Worm (Caenorhabditis elegans) whole organism, L3 larva: ENCODE measurements around the gene Y41D4A.4.

ENCODE experiments used
- R02D3.7 ChIP-seq: fragments of 150-350 bp; optimal IDR thresholded peaks from 2 replicates; lab custom pipeline; 2014; ENCODE audit warnings: missing biosample characterization, missing genetic modification characterization
- ZK546.5 ChIP-seq: sonication (generic microtip); optimal IDR thresholded peaks from 2 replicates; lab custom pipeline; 2017; ENCODE audit warnings: missing biosample characterization, missing genetic modification characterization
- aly-2 ChIP-seq: fragments of 150-350 bp; optimal IDR thresholded peaks from 2 replicates; lab custom pipeline; 2014; ENCODE audit warnings: missing biosample characterization, missing genetic modification characterization
- ama-1 ChIP-seq: fragments of 150-350 bp; optimal IDR thresholded peaks from 2 replicates; lab custom pipeline; 2018
- ceh-16 ChIP-seq: sonication (generic microtip); optimal IDR thresholded peaks from 2 replicates; lab custom pipeline; 2017; ENCODE audit warnings: missing biosample characterization, missing genetic modification characterization
- ceh-28 ChIP-seq: fragments of 150-350 bp; optimal IDR thresholded peaks from 2 replicates; lab custom pipeline; 2014; ENCODE audit warnings: missing biosample characterization, missing genetic modification reagents, missing genetic modification characterization
- ceh-82 ChIP-seq: fragments of 150-350 bp; optimal IDR thresholded peaks from 2 replicates; lab custom pipeline; 2014; ENCODE audit warnings: missing biosample characterization, missing genetic modification characterization
- ceh-9 ChIP-seq: sonication (generic microtip); optimal IDR thresholded peaks from 2 replicates; lab custom pipeline; 2018; ENCODE audit warnings: missing biosample characterization, missing genetic modification characterization
- daf-12 ChIP-seq: fragments of 150-350 bp; optimal IDR thresholded peaks from 2 replicates; lab custom pipeline; 2014; ENCODE audit warnings: missing biosample characterization, missing genetic modification reagents, missing genetic modification characterization
- egl-27 ChIP-seq: sonication (generic microtip); optimal IDR thresholded peaks from 4 replicates; lab custom pipeline; 2017; ENCODE audit warnings: missing biosample characterization, missing genetic modification reagents, missing genetic modification characterization
- egl-5 ChIP-seq: fragments of 150-350 bp; optimal IDR thresholded peaks from 2 replicates; lab custom pipeline; 2017; ENCODE audit warnings: missing biosample characterization, missing genetic modification reagents, missing genetic modification characterization, inconsistent platforms
- elt-1 ChIP-seq: fragments of 150-350 bp; optimal IDR thresholded peaks from 2 replicates; lab custom pipeline; 2014; ENCODE audit warnings: missing biosample characterization, missing genetic modification characterization
- elt-2 ChIP-seq: sonication (generic microtip); optimal IDR thresholded peaks from 2 replicates; lab custom pipeline; 2016; ENCODE audit warnings: missing genetic modification reagents, mild to moderate bottlenecking, missing genetic modification characterization, missing compliant biosample characterization
- elt-3 ChIP-seq, 3 experiments: fragments of 150-350 bp in 1 of 3; sonication (generic microtip) in 2 of 3; optimal IDR thresholded peaks; 2 replicates in 2 of 3; 4 replicates in 1 of 3; lab custom pipeline; 2014 to 2017; ENCODE audit warnings: missing biosample characterization in 3 of 3, missing genetic modification characterization in 3 of 3
- eor-1 ChIP-seq, 2 experiments: fragments of 150-350 bp; optimal IDR thresholded peaks; 2 replicates each; lab custom pipeline; 2014 to 2018; ENCODE audit warnings: missing biosample characterization in 2 of 2, missing genetic modification characterization in 2 of 2
- fkh-10 ChIP-seq: sonication (generic microtip); optimal IDR thresholded peaks from 2 replicates; lab custom pipeline; 2017; ENCODE audit warnings: missing biosample characterization, missing genetic modification reagents, missing genetic modification characterization
- fkh-2 ChIP-seq: fragments of 150-350 bp; optimal IDR thresholded peaks from 2 replicates; lab custom pipeline; 2014; ENCODE audit warnings: missing biosample characterization, missing genetic modification reagents, missing genetic modification characterization
- fos-1 ChIP-seq: fragments of 150-350 bp; optimal IDR thresholded peaks from 2 replicates; lab custom pipeline; 2014; ENCODE audit warnings: missing biosample characterization, missing genetic modification characterization
- hmg-11 ChIP-seq: sonication (generic microtip); optimal IDR thresholded peaks from 2 replicates; lab custom pipeline; 2016; ENCODE audit warnings: missing genetic modification characterization, missing compliant biosample characterization
- jun-1 ChIP-seq: fragments of 150-350 bp; optimal IDR thresholded peaks from 2 replicates; lab custom pipeline; 2014; ENCODE audit warnings: missing biosample characterization, missing genetic modification reagents, missing genetic modification characterization
- lin-15B ChIP-seq: fragments of 150-350 bp; optimal IDR thresholded peaks from 2 replicates; lab custom pipeline; 2014; ENCODE audit warnings: missing biosample characterization, missing genetic modification characterization
- lin-39 ChIP-seq: fragments of 150-350 bp; optimal IDR thresholded peaks from 2 replicates; lab custom pipeline; 2018; ENCODE audit warnings: missing biosample characterization, missing genetic modification reagents, missing genetic modification characterization
- lsy-12 ChIP-seq: sonication (generic microtip); optimal IDR thresholded peaks from 2 replicates; lab custom pipeline; 2016; ENCODE audit warnings: mild to moderate bottlenecking, missing genetic modification characterization, missing compliant biosample characterization
- mdl-1 ChIP-seq: fragments of 150-350 bp; optimal IDR thresholded peaks from 2 replicates; lab custom pipeline; 2014; ENCODE audit warnings: missing biosample characterization, missing genetic modification characterization
- mml-1 ChIP-seq: fragments of 150-350 bp; sonication (generic microtip); optimal IDR thresholded peaks from 3 replicates; lab custom pipeline; 2014; ENCODE audit warnings: missing biosample characterization, missing genetic modification characterization
- nfya-1 ChIP-seq: sonication (generic microtip); optimal IDR thresholded peaks from 2 replicates; lab custom pipeline; 2017; ENCODE audit warnings: missing genetic modification characterization, mild to moderate bottlenecking, missing compliant biosample characterization, antibody characterized with exemption, moderate library complexity; ENCODE audit not compliant: insufficient read depth
- nhr-11 ChIP-seq: fragments of 150-350 bp; optimal IDR thresholded peaks from 2 replicates; lab custom pipeline; 2014; ENCODE audit warnings: missing biosample characterization, missing genetic modification characterization
- nhr-12 ChIP-seq: fragments of 150-350 bp; optimal IDR thresholded peaks from 2 replicates; lab custom pipeline; 2014; ENCODE audit warnings: missing biosample characterization, missing genetic modification characterization
- nhr-23 ChIP-seq: fragments of 150-350 bp; optimal IDR thresholded peaks from 2 replicates; lab custom pipeline; 2014; ENCODE audit warnings: missing biosample characterization, missing genetic modification reagents, missing genetic modification characterization
- nhr-237 ChIP-seq: fragments of 150-350 bp; optimal IDR thresholded peaks from 2 replicates; lab custom pipeline; 2014; ENCODE audit warnings: missing biosample characterization, missing genetic modification characterization
- nhr-25 ChIP-seq: sonication (generic microtip); optimal IDR thresholded peaks from 2 replicates; lab custom pipeline; 2017; ENCODE audit warnings: missing biosample characterization, missing genetic modification characterization
- nhr-28 ChIP-seq: fragments of 150-350 bp; optimal IDR thresholded peaks from 2 replicates; lab custom pipeline; 2014; ENCODE audit warnings: missing biosample characterization, missing genetic modification characterization
- nhr-43 ChIP-seq: sonication (generic microtip); optimal IDR thresholded peaks from 2 replicates; lab custom pipeline; 2016; ENCODE audit warnings: mild to moderate bottlenecking, missing genetic modification characterization, missing compliant biosample characterization; ENCODE audit not compliant: poor library complexity, severe bottlenecking
- nhr-67 ChIP-seq: fragments of 150-350 bp; optimal IDR thresholded peaks from 2 replicates; lab custom pipeline; 2014; ENCODE audit warnings: missing biosample characterization, missing genetic modification characterization
- nhr-76 ChIP-seq: fragments of 150-350 bp; sonication (generic microtip); optimal IDR thresholded peaks from 5 replicates; lab custom pipeline; 2014; ENCODE audit warnings: missing biosample characterization, missing genetic modification characterization
- nhr-77 ChIP-seq: fragments of 150-350 bp; optimal IDR thresholded peaks from 2 replicates; lab custom pipeline; 2014; ENCODE audit warnings: missing biosample characterization, missing genetic modification characterization
- pha-4 ChIP-seq: fragments of 150-350 bp; optimal IDR thresholded peaks from 2 replicates; lab custom pipeline; 2014; ENCODE audit warnings: missing biosample characterization, missing genetic modification reagents, missing genetic modification characterization
- pqm-1 ChIP-seq: fragments of 150-350 bp; optimal IDR thresholded peaks from 2 replicates; lab custom pipeline; 2017; ENCODE audit warnings: missing biosample characterization, missing genetic modification characterization, inconsistent platforms
- sea-2 ChIP-seq: fragments of 150-350 bp; sonication (generic microtip); optimal IDR thresholded peaks from 4 replicates; lab custom pipeline; 2014; ENCODE audit warnings: missing biosample characterization, missing genetic modification reagents, missing genetic modification characterization
- skn-1 ChIP-seq: fragments of 150-350 bp; optimal IDR thresholded peaks from 2 replicates; lab custom pipeline; 2014; ENCODE audit warnings: missing biosample characterization, missing genetic modification characterization
- snpc-4 ChIP-seq: fragments of 150-350 bp; optimal IDR thresholded peaks from 2 replicates; lab custom pipeline; 2014; ENCODE audit warnings: missing biosample characterization, missing genetic modification characterization
- tbx-2 ChIP-seq: sonication (generic microtip); optimal IDR thresholded peaks from 2 replicates; lab custom pipeline; 2016; ENCODE audit warnings: mild to moderate bottlenecking, missing genetic modification characterization, missing compliant biosample characterization
- unc-39 ChIP-seq: sonication (generic microtip); optimal IDR thresholded peaks from 4 replicates; lab custom pipeline; 2017; ENCODE audit warnings: missing biosample characterization, missing genetic modification characterization
- unc-62 ChIP-seq: fragments of 150-350 bp; sonication (generic microtip); optimal IDR thresholded peaks from 4 replicates; lab custom pipeline; 2014; ENCODE audit warnings: missing biosample characterization, missing genetic modification reagents, missing genetic modification characterization
- zag-1 ChIP-seq: fragments of 150-350 bp; optimal IDR thresholded peaks from 2 replicates; lab custom pipeline; 2014; ENCODE audit warnings: missing biosample characterization, missing genetic modification characterization
- ztf-11 ChIP-seq: fragments of 150-350 bp; optimal IDR thresholded peaks from 2 replicates; lab custom pipeline; 2014; ENCODE audit warnings: missing biosample characterization, missing genetic modification characterization
- ztf-4 ChIP-seq: fragments of 150-350 bp; optimal IDR thresholded peaks from 2 replicates; lab custom pipeline; 2014; ENCODE audit warnings: missing biosample characterization, missing genetic modification characterization

The Y41D4A.4 gene

DNA sequence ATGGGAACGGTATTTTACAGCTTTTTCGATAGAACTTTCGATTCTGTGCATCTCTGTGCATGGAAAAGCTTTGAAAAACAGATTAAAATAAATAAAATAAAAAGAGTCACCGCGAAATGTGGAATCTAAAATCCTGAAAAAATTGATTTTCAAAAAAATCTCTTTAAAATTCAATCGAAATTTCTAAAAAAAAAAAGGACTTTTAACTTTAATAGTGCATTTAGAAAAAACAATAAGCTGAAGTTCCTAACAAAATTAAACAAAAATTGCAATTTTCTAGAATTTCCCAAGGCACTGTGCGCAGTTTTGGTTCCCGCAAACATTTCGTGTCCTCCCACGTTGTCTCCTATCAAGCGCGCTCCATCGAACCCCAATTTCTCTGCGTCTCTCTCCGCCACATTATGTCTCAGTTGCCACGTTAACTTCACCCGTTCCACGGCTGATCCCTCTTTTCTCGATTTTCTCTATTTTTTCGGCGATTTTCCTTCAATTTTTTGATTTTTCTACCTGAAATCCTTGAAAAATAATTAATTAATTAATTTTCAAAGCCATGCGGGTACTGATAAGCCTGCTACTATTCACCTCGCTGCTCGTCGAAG, at the start of gene Y41D4A.4, which contains the start of gene Y41D4A.6:
Y41D4A.4 (plus strand) TSS at position 549 of the 599 bp plus-strand sequence.
Y41D4A.6 (minus strand) TSS at position 51 of the 599 bp plus-strand sequence.
- TF ChIP-seq ztf-4 (tag; lab: Kevin White, UChicago): no peak
- TF ChIP-seq ztf-11: no peak
- TF ChIP-seq elt-2: peak; percentile 62
- no peak for TF ChIP-seq egl-27 (tag; lab: Kevin White, UChicago)
- peak; percentile 82 for TF ChIP-seq pha-4
- no peak for TF ChIP-seq fkh-2
- TF ChIP-seq mdl-1 (tag; lab: Kevin White, UChicago): no peak
- peak; percentile 37 for TF ChIP-seq pqm-1 (tag; lab: Kevin White, UChicago)
- TF ChIP-seq unc-62 (GFP tag; lab: Kevin White, UChicago): no peak
- no peak for TF ChIP-seq ceh-16 (tag; lab: Kevin White, UChicago)
- peak; percentile 70 for TF ChIP-seq lsy-12
- peak; percentile 46 for TF ChIP-seq ceh-28 (tag; lab: Kevin White, UChicago)
- peak; percentile 52 for TF ChIP-seq aly-2 (tag; lab: Kevin White, UChicago)
- no peak for TF ChIP-seq unc-39 (tag; lab: Kevin White, UChicago)
- no peak for TF ChIP-seq nhr-237 (tag; lab: Kevin White, UChicago)
- TF ChIP-seq nhr-11 (tag; lab: Kevin White, UChicago): no peak
- TF ChIP-seq lin-39 (tag; lab: Kevin White, UChicago): peak; percentile 69
- no peak for TF ChIP-seq ama-1 (lab: Kevin White, UChicago)
- peak; percentile 37 for TF ChIP-seq snpc-4
- TF ChIP-seq nhr-76 (tag; lab: Kevin White, UChicago): no peak
- TF ChIP-seq nhr-12: no peak
- peak; percentile 71 for TF ChIP-seq nhr-43
- TF ChIP-seq fos-1 (tag; lab: Kevin White, UChicago): no peak
- TF ChIP-seq ceh-9 (tag; lab: Kevin White, UChicago): no peak
- peak; percentile 57 for TF ChIP-seq R02D3.7
- TF ChIP-seq nhr-25: peak; percentile 56
- no peak for TF ChIP-seq mml-1 (tag; lab: Kevin White, UChicago)
- peak; percentile 15 for TF ChIP-seq egl-5
- TF ChIP-seq nhr-28 (tag; lab: Kevin White, UChicago): no peak
- no peak for TF ChIP-seq daf-12 (tag; lab: Kevin White, UChicago)
- TF ChIP-seq sea-2: no peak
- peak; percentile 90 for TF ChIP-seq lin-15B (tag; lab: Kevin White, UChicago)
- peak; percentile 50 for TF ChIP-seq nhr-23 (tag; lab: Kevin White, UChicago)
- TF ChIP-seq nhr-67 (tag; lab: Kevin White, UChicago): no peak
- no peak for TF ChIP-seq ZK546.5 (tag; lab: Kevin White, UChicago)
- no peak for TF ChIP-seq zag-1 (tag; lab: Kevin White, UChicago)
- TF ChIP-seq skn-1 (tag; lab: Kevin White, UChicago): no peak
- peak; percentile 33 for TF ChIP-seq jun-1 (tag; lab: Kevin White, UChicago)
- peak; percentile 38 for TF ChIP-seq ceh-82 (tag; lab: Kevin White, UChicago)
- TF ChIP-seq elt-3 (tag; optimal IDR thresholded peaks at IDR 0.05; lab: Kevin White, UChicago): no peak
- no peak for TF ChIP-seq tbx-2 (tag; lab: Kevin White, UChicago)
- peak; percentile 48 for TF ChIP-seq fkh-10
- no peak for TF ChIP-seq elt-1 (tag; lab: Kevin White, UChicago)
- no peak for TF ChIP-seq eor-1 (tag; optimal IDR thresholded peaks at IDR 0.05; lab: Kevin White, UChicago)
- peak; percentile 76 for TF ChIP-seq nfya-1 (tag; lab: Kevin White, UChicago)
- TF ChIP-seq hmg-11 (tag; lab: Kevin White, UChicago): peak; percentile 81
- TF ChIP-seq nhr-77 (tag; lab: Kevin White, UChicago): no peak
